Worm (Caenorhabditis elegans): ENCODE results near the gene srlf-18.

The srlf-18 gene

DNA sequence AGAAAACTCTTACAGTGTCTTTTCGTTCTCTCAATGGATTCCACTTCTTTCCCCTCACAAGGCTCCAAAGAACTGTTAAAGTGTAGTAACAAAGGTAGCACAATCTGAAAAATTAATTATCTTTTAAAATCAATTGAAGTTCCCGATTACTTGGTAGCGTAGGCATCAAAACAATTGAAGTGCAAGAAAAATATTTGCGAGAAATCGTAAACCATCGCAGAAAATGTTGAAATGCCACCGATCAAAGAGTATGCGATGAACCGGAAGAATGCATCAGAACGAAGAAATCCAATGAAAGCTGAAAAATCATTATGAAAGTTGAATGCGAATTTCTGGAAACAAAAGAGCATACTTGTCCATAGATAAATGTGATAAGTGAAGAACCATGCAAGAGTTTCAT, 45.2 kb upstream of the srlf-18 start:
- TF ChIP-seq nfya-1 (tag; optimal IDR thresholded peaks at IDR 0.05; ENCODE audit: insufficient read depth) (no peak), snpc-4 (tag; optimal IDR thresholded peaks at IDR 0.05) (no peak), elt-3 (tag; optimal IDR thresholded peaks at IDR 0.05) (no peak), daf-12 (tag; optimal IDR thresholded peaks at IDR 0.05) (no peak), nhr-11 (tag; optimal IDR thresholded peaks at IDR 0.05) (no peak), nhr-23 (tag; optimal IDR thresholded peaks at IDR 0.05) (no peak), egl-5 (tag; optimal IDR thresholded peaks at IDR 0.05) (no peak), sea-2 (GFP tag; optimal IDR thresholded peaks at IDR 0.05) (no peak), mdl-1 (tag; optimal IDR thresholded peaks at IDR 0.05) (no peak), egl-27 (tag; optimal IDR thresholded peaks at IDR 0.05) (no peak), ztf-11 (tag; optimal IDR thresholded peaks at IDR 0.05) (no peak), jun-1 (tag; optimal IDR thresholded peaks at IDR 0.05) (no peak), nhr-237 (tag; optimal IDR thresholded peaks at IDR 0.05) (no peak)

DNA sequence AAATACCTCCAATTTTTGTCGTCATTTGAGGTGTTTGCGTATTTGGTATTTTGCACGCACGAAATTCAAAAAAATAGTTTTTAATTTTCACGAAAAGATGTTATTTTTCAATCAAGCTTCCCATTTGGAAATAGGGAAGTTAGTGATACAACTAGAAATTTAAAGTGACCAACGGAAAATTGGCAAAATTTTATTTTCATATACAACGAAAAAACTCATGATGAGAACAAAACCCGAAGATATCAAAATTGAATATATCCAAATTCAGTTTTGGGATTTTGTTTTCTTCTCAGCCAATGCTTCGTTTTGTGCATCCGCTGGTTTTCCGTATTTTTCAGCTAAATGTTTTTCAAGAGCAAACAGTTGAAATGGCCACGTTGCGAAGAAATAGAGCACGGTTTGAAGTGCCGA, 44.7 kb upstream of the srlf-18 start:
- TF ChIP-seq mml-1 (tag; optimal IDR thresholded peaks at IDR 0.05) (no peak), egl-27 (tag; optimal IDR thresholded peaks at IDR 0.05) (no peak), elt-2 (tag; optimal IDR thresholded peaks at IDR 0.05) (no peak), daf-12 (tag; optimal IDR thresholded peaks at IDR 0.05) (no peak), ceh-82 (tag; optimal IDR thresholded peaks at IDR 0.05) (no peak), ceh-28 (tag; optimal IDR thresholded peaks at IDR 0.05) (no peak), lin-15B (tag; optimal IDR thresholded peaks at IDR 0.05) (no peak), fkh-2 (tag; optimal IDR thresholded peaks at IDR 0.05) (no peak), sea-2 (GFP tag; optimal IDR thresholded peaks at IDR 0.05) (no peak), R02D3.7 (tag; optimal IDR thresholded peaks at IDR 0.05) (no peak), nfya-1 (tag; optimal IDR thresholded peaks at IDR 0.05; ENCODE audit: insufficient read depth) (no peak), ceh-9 (tag; optimal IDR thresholded peaks at IDR 0.05) (no peak), ceh-16 (tag; optimal IDR thresholded peaks at IDR 0.05) (no peak)

DNA sequence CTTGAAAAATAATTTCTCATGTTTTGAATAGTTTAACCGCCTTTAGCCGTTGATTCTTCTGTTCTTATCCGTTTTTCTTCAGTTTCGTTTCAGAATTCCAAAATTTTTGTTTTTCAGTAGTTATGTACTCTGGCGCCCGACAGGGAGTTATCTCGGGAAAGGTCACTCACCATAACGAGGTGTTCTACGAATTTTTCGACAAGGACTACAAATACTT, 41.9 kb upstream of the srlf-18 start, which contains the start of gene F01G4.4:
TSS of gene F01G4.4 (plus strand) at position 118 of the 217 bp plus-strand sequence.
- no peak for TF ChIP-seq elt-1 (tag; optimal IDR thresholded peaks at IDR 0.05)

DNA sequence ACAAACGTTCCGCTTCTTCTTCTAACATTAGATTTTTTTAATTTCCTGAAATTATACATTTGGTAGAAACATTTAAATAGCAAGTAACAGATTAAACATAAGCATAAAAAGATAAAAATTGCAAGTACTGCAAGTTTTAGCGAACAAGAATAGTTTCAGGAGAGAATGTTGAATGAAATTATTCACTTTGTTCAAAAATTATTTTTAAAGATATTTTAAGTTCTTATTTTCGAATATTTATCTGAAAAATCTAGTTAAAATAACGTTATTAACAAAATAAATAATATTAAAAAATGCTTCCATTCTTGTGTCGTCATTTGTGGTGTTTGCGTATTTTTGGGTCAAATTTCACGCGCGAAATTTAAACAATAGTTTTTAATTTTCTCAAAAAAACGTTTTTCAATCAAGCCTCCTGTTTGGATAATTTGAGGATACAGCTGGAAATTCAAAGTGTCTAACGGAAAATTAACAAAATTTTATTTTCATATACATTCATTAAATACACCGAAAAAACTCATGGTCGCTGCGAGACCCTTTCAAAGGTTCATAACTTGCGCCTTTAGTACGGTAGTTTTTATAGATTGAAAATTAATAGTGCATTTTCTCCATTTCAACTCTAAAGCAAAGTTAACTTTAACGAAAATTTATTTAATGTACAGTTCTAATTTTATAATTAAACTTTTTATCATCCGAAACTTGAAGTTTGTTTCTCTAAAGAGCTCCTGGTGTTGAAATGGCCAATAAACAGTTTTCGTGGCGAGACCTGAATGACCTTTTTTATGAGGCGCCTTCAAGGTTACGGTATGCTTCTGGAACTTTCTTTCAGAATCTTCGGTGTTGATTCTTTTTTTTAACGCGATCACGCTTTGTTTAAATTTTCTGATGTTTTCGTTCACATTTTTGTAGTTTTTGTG, 41.3 kb upstream of the srlf-18 start, which contains the start of gene skih-2:
TSS of gene skih-2 (minus strand) at position 51 of the 914 bp plus-strand sequence.
- peak; percentile 14 for TF ChIP-seq nhr-25 (tag; optimal IDR thresholded peaks at IDR 0.05)
- no peak for TF ChIP-seq ztf-4 (tag; optimal IDR thresholded peaks at IDR 0.05)
- TF ChIP-seq ZK546.5 (tag; optimal IDR thresholded peaks at IDR 0.05), result no peak
- no peak for TF ChIP-seq nhr-43 (tag; optimal IDR thresholded peaks at IDR 0.05; ENCODE audit: poor library complexity, severe bottlenecking)
- TF ChIP-seq elt-2 (tag; optimal IDR thresholded peaks at IDR 0.05), result no peak
- TF ChIP-seq ceh-16 (tag; optimal IDR thresholded peaks at IDR 0.05), result no peak
- TF ChIP-seq nhr-23 (tag; optimal IDR thresholded peaks at IDR 0.05), result peak; percentile 33
- TF ChIP-seq nhr-12 (tag; optimal IDR thresholded peaks at IDR 0.05), result no peak
- TF ChIP-seq nfya-1 (tag; optimal IDR thresholded peaks at IDR 0.05; ENCODE audit: insufficient read depth), result peak; percentile 62
- no peak for TF ChIP-seq egl-5 (tag; optimal IDR thresholded peaks at IDR 0.05)
- TF ChIP-seq lsy-12 (tag; optimal IDR thresholded peaks at IDR 0.05), result no peak
- peak; percentile 73 for TF ChIP-seq pha-4 (tag; optimal IDR thresholded peaks at IDR 0.05)
- no peak for TF ChIP-seq nhr-28 (tag; optimal IDR thresholded peaks at IDR 0.05)
- peak; percentile 28 for TF ChIP-seq lin-15B (tag; optimal IDR thresholded peaks at IDR 0.05)

DNA sequence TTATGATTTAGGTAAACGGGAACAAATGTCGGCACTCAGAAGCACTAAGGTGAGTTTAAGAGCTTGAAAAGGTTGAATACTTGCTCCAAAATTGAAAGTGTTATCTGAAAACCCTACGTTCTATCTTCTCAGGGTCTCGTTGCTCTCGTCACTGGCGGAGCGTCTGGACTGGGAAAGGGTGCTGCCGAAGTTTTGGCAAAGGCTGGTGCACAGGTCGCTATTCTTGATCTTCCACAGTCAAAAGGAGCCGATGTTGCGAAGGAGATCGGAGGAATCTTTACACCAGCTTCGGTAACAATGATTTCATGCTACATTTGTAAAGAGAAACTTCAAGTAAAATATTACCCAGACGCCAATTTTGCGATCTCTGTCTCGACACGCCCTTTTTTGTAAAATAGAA, 30.0 kb upstream of the srlf-18 start, which contains the start of gene ard-1:
TSS of gene ard-1 (plus strand) at position 12 of the 400 bp plus-strand sequence.
- TF ChIP-seq snpc-4 (tag; optimal IDR thresholded peaks at IDR 0.05), result no peak
- TF ChIP-seq nfya-1 (tag; optimal IDR thresholded peaks at IDR 0.05; ENCODE audit: insufficient read depth), result no peak
- TF ChIP-seq nhr-237 (tag; optimal IDR thresholded peaks at IDR 0.05), result no peak
- no peak for TF ChIP-seq ceh-82 (tag; optimal IDR thresholded peaks at IDR 0.05)
- TF ChIP-seq nhr-11 (tag; optimal IDR thresholded peaks at IDR 0.05), result no peak
- TF ChIP-seq pqm-1 (tag; optimal IDR thresholded peaks at IDR 0.05), result no peak
- no peak for TF ChIP-seq egl-5 (tag; optimal IDR thresholded peaks at IDR 0.05)
- TF ChIP-seq nhr-23 (tag; optimal IDR thresholded peaks at IDR 0.05), result no peak
- TF ChIP-seq tbx-2 (tag; optimal IDR thresholded peaks at IDR 0.05), result no peak
- TF ChIP-seq elt-1 (tag; optimal IDR thresholded peaks at IDR 0.05), result no peak
- TF ChIP-seq fkh-2 (tag; optimal IDR thresholded peaks at IDR 0.05), result no peak
- TF ChIP-seq nhr-25 (tag; optimal IDR thresholded peaks at IDR 0.05), result no peak
- TF ChIP-seq elt-3 (tag; optimal IDR thresholded peaks at IDR 0.05), result no peak
- TF ChIP-seq jun-1 (tag; optimal IDR thresholded peaks at IDR 0.05), result no peak
- no peak for TF ChIP-seq nhr-43 (tag; optimal IDR thresholded peaks at IDR 0.05; ENCODE audit: poor library complexity, severe bottlenecking)
- TF ChIP-seq lsy-12 (tag; optimal IDR thresholded peaks at IDR 0.05), result no peak
- no peak for TF ChIP-seq nhr-28 (tag; optimal IDR thresholded peaks at IDR 0.05)
- TF ChIP-seq mml-1 (tag; optimal IDR thresholded peaks at IDR 0.05), result no peak
- no peak for TF ChIP-seq nhr-67 (tag; optimal IDR thresholded peaks at IDR 0.05)
- TF ChIP-seq unc-39 (tag; optimal IDR thresholded peaks at IDR 0.05), result no peak
